Fruit fly (Drosophila melanogaster): ENCODE results near the gene CG7083.

The CG7083 gene

DNA sequence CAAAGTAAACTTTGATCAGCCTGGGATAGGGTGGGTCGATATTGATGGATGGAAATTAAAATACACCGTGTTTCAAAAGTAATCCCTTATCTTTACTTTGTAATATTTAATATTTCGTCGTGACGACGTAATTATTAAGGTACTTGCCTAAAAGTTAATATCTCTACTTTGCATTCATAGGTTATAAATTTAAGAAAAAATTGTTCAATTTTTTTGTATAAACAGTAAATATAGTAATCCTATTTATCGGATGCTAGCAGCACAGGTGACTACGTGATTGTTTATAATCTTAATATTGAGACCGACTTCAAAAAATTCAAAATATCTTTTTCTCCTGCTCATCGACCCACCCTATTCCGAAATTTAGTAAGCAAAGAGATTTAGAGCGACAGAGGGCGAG, 17.6 kb downstream of the CG7083 start (continued):
- TF ChIP-seq CG4318 (GFP tag; optimal IDR thresholded peaks at IDR 0.05) (no peak), CG8119 (GFP tag; IDR thresholded peaks at IDR 0.05) (peak; percentile 53; the same call in 1 of the 3 replicates), eg (GFP tag; IDR thresholded peaks at IDR 0.05) (peak; percentile 52; the same call in 1 of the 3 replicates), fd59A (GFP tag; optimal IDR thresholded peaks at IDR 0.05) (peak; percentile 32), fd85E (GFP tag; optimal IDR thresholded peaks at IDR 0.05) (no peak), Sox102F (GFP tag; optimal IDR thresholded peaks at IDR 0.05) (no peak), Eip75B (GFP tag; optimal IDR thresholded peaks at IDR 0.05) (no peak), cyc (GFP tag; optimal IDR thresholded peaks at IDR 0.05) (peak; percentile 36), OdsH (GFP tag; optimal IDR thresholded peaks at IDR 0.05) (no peak), lz (GFP tag; optimal IDR thresholded peaks at IDR 0.05) (no peak), CG6276 (GFP tag; optimal IDR thresholded peaks at IDR 0.05) (no peak), CG3919 (GFP tag; optimal IDR thresholded peaks at IDR 0.05) (no peak), Sox15 (GFP tag; optimal IDR thresholded peaks at IDR 0.05) (no peak), Eip78C (GFP tag) (no peak), esn (GFP tag; optimal IDR thresholded peaks at IDR 0.05) (peak; percentile 62), Lpt (GFP tag; optimal IDR thresholded peaks at IDR 0.05) (no peak), CG34406 (GFP tag; optimal IDR thresholded peaks at IDR 0.05) (no peak), Ets96B (tag; optimal IDR thresholded peaks at IDR 0.05) (no peak), CG7368 (GFP tag; optimal IDR thresholded peaks at IDR 0.05) (peak; percentile 24), ss (GFP tag; optimal IDR thresholded peaks at IDR 0.05) (no peak), CG6808 (GFP tag; optimal IDR thresholded peaks at IDR 0.05) (peak; percentile 68), topi (GFP tag; optimal IDR thresholded peaks at IDR 0.05) (no peak), CG1621 (tag; optimal IDR thresholded peaks at IDR 0.05) (no peak), Hr4 (GFP tag; optimal IDR thresholded peaks at IDR 0.05) (no peak), CG31627 (GFP tag; optimal IDR thresholded peaks at IDR 0.05) (peak; percentile 11), Smox (GFP tag; optimal IDR thresholded peaks at IDR 0.05) (no peak), CG6854 (GFP tag; optimal IDR thresholded peaks at IDR 0.05) (no peak), CG10631 (GFP tag; optimal IDR thresholded peaks at IDR 0.05) (no peak), CG32006 (GFP tag; optimal IDR thresholded peaks at IDR 0.05) (no peak)

DNA sequence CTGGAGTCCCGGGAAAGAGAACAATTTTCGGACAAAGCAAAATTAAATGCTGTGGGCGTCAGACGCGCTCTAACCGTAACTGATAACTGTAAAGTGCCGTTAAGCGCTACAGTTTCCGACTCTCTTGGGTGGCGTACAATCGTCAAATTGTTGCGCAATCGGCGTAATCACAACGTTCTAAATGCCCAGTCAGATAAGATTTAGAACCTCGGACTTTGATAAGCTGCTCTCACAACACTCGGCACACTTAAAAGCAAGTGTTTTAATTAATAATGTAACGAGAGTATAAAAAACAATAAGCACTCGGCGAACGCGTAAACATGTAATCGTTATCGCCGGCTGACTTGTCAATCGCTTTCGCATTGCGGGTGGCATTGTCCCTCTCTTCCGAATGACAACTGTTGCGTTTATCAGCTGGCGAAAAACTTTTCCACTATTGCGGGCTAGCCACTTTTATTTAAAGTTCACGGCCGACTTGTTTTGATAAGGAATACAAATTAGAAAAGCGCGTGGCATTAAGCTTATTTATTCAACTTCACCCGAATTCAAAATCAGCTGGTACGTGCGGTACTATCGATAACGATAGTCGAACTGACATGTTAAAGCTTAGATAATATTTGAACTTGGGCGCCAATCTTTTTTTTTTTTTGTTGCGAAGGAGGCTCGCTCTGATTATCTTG, 18.3 kb downstream of the CG7083 start:
- TF ChIP-seq achi (GFP tag; optimal IDR thresholded peaks at IDR 0.05) (peak; percentile 84), vri (GFP tag; optimal IDR thresholded peaks at IDR 0.05) (peak; percentile 87), Eip78C (GFP tag) (peak; percentile 36), Hr4 (GFP tag; optimal IDR thresholded peaks at IDR 0.05) (no peak), fkh (GFP tag; optimal IDR thresholded peaks at IDR 0.05) (peak; percentile 62)

DNA sequence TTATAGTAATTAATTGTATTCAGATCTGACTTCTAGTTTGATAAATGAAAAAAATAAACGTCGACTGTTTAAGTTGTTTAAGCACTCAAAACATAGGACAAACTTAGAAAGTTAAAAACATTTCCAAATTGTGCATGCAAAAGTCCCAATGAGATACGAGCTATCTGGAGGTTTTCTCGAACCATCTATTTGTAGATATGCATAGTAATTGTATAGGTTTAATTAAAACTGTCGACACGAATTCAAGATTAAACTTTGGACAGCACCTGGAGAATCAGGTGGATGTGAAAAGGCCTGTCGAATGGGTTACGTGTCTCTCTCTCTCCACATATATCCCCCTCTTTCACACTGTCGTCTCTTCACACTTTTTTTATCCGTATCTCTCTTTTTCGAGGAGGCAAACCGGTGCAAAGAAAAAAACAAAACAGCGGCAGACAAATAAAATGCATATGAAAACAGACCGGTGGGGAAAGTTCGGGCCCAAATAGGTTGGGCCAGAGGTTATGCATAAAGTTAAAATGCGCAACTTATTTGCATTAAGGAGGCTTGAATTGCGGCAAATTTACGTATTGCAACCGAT, 19.6 kb downstream of the CG7083 start:
- TF ChIP-seq CG6276 (GFP tag; optimal IDR thresholded peaks at IDR 0.05) (peak; percentile 84), topi (GFP tag; optimal IDR thresholded peaks at IDR 0.05) (no peak), dsx (GFP tag; optimal IDR thresholded peaks at IDR 0.05; ENCODE audit: poor library complexity, severe bottlenecking) (peak; percentile 20), CG11902 (GFP tag; optimal IDR thresholded peaks at IDR 0.05) (no peak), fd59A (GFP tag; optimal IDR thresholded peaks at IDR 0.05) (peak; percentile 10), Eip75B (GFP tag; optimal IDR thresholded peaks at IDR 0.05) (no peak), CG32006 (GFP tag; optimal IDR thresholded peaks at IDR 0.05) (peak; percentile 44), CG6163 (GFP tag; IDR thresholded peaks at IDR 0.05) (peak; percentile 33; the same call in 2 of the 3 replicates), CG6808 (GFP tag; optimal IDR thresholded peaks at IDR 0.05) (peak; percentile 78), salr (GFP tag; optimal IDR thresholded peaks at IDR 0.05) (peak; percentile 39 to 51), CG6792 (GFP tag; optimal IDR thresholded peaks at IDR 0.05) (no peak), CG10669 (GFP tag; optimal IDR thresholded peaks at IDR 0.05) (peak; percentile 59), CG9139 (GFP tag; optimal IDR thresholded peaks at IDR 0.05) (peak; percentile 67), ss (GFP tag; optimal IDR thresholded peaks at IDR 0.05) (peak; percentile 78 to 89), CG11762 (GFP tag; optimal IDR thresholded peaks at IDR 0.05; ENCODE audit: insufficient read depth) (no peak), CG7368 (GFP tag; optimal IDR thresholded peaks at IDR 0.05) (peak; percentile 19), CG8119 (GFP tag; IDR thresholded peaks at IDR 0.05) (peak; percentile 61; the same call in 2 of the 3 replicates), Ets96B (tag; optimal IDR thresholded peaks at IDR 0.05) (peak; percentile 47), Hr4 (GFP tag; optimal IDR thresholded peaks at IDR 0.05) (no peak), vri (GFP tag; optimal IDR thresholded peaks at IDR 0.05) (no peak), net (GFP tag; optimal IDR thresholded peaks at IDR 0.05) (no peak), Blimp-1 (GFP tag; optimal IDR thresholded peaks at IDR 0.05) (no peak), eg (GFP tag; IDR thresholded peaks at IDR 0.05) (peak; percentile 55; the same call in 2 of the 3 replicates), CG4318 (GFP tag; optimal IDR thresholded peaks at IDR 0.05) (no peak), CG11294 (GFP tag; IDR thresholded peaks at IDR 0.05) (peak; percentile 8; the same call in 1 of the 2 replicates), Met (GFP tag; optimal IDR thresholded peaks at IDR 0.05) (no peak)

All from whole organism, prepupa.